Worm (Caenorhabditis elegans) whole organism, L4 larva: ENCODE data around the gene srh-284.

Source experiments
- ama-1 ChIP-seq: fragments of 150-350 bp; optimal IDR thresholded peaks from 2 replicates; lab custom pipeline; 2014; ENCODE audit warnings: inconsistent platforms, mixed read lengths
- daf-8 ChIP-seq: fragments of 200-800 bp; sonication (Bioruptor generic); IDR thresholded peaks from 2 replicates; pipeline ENCODE4 v1.3.6; 2022; ENCODE audit warnings: missing genetic modification characterization, missing compliant biosample characterization
- gei-8 ChIP-seq: fragments of 200-800 bp; sonication (Bioruptor generic); optimal IDR thresholded peaks from 2 replicates; lab custom pipeline; 2018; ENCODE audit warnings: mild to moderate bottlenecking, missing genetic modification characterization, missing compliant biosample characterization
- snpc-4 ChIP-seq: fragments of 150-350 bp; optimal IDR thresholded peaks from 2 replicates; lab custom pipeline; 2014; ENCODE audit warnings: missing biosample characterization, missing genetic modification characterization

DNA sequence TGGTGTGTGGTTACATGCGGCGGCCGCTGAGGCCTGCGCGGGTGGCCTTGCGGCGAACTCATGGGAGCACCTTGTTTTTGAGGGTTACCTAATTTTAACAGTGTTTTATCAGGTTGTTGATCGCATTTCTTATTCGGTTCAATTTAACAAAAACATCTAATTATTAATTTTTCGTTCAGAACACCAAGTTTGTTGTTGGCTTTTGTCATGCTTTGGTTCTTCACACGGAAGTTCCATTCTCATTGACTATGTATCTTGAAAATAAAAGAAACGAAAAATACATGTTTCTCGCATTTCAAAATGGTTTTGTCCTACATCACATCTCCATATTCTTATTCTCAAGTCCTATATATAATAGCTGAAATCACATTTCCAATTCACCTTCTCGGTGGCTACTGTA, 22.8 kb downstream of the srh-284 start, which contains the start of gene srh-290:
- TF ChIP-seq gei-8 (GFP tag; lab: Kevin White, UChicago) (no peak), snpc-4 (tag; lab: Kevin White, UChicago) (no peak), ama-1 (no peak), daf-8 (GFP tag; lab: Robert Waterston, UW) (no peak)
